Worm (Caenorhabditis elegans): Measurements from ENCODE around the gene F27C8.3.
"Not testable (repeated sequence)": the region's sequence is repeated elsewhere in the genome, so short reads cannot be mapped to it uniquely, and the experiment has no call there.

Gene F27C8.3

DNA sequence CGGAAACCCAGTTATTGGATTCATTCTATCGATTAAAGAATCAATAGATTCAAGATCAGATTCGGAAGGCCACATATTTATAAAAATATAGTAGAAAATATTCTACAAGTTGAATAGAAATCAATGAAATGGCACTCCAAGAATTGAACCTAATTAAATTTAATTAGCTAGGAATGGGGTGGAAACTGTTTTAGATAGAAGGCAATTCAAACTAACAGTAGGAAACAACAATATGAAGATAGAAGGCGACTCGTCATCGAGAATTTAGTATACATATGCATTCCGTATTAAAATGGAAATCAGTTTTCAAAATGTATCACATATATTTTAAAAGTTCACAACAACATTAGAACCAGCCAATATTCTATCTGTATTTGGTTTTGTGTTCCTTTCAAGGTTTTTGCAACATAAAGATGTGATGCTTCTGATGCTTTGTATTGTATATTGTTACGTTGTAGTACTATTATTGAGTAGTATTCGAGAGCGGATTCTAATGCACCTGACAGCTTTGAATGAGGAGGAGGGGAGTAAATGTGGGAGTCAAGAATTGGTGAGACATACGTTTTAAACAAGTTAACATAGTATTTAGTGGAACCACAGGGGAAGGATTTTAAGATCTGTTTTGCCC is at the start of gene F27C8.3, which contains the start of gene F27C8.2:
Gene F27C8.3, minus strand, starts transcription at position 101 of the 628 bp plus-strand sequence.
Gene F27C8.2, plus strand, starts transcription at position 578 of the 628 bp plus-strand sequence.
- not testable (repeated sequence) for TF ChIP-seq zag-1, elt-2, nhr-11 (tag; optimal IDR thresholded peaks at IDR 0.05)

DNA sequence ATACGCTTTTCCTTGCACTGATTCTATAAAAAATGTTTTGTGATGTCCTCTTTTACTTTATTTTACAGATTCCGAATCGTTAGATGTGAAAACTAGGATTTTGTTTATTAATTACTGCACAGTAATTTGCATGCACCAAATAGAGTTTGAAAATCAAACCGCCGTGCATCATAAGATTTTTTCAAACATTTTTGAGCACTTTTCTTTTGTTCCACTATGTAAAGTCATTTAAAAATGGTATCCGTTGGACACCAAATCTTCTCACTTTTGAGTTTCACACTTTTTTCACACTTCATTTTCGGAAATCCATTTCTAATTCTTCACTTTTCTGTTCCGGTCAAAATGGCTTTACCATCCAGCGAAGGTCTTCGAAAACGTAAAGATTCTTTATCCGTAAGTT is 47.5 kb upstream of the F27C8.3 start, which contains the start of gene degl-2:
Gene degl-2, plus strand, starts transcription at position 301 of the 400 bp plus-strand sequence.
- TF ChIP-seq sea-2 (GFP tag; optimal IDR thresholded peaks at IDR 0.05) = no peak

DNA sequence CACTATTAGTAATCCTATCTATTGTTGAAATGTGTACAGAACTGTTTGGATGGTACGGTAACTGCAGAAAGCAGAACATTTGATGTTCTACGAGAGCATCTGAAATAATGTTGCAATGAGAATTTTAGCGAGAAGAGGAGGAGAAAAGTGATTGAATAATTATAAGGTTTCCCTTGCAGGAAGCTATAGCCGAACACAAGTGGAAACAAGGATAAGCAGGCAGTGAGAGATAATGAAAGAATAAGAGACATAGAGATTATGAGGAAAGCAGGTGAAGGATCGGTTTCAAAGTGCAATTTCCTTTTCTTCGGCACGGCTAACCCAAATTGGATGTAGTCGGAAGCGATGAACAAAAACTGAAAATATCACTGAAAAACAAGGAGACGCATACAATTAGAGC is 46.2 kb upstream of the F27C8.3 start, which contains the start of gene del-2:
Gene del-2, minus strand, starts transcription at position 101 of the 400 bp plus-strand sequence.
- TF ChIP-seq unc-62 (GFP tag; optimal IDR thresholded peaks at IDR 0.05) (no peak), jun-1 (tag; optimal IDR thresholded peaks at IDR 0.05) (no peak), nfya-1 (tag; optimal IDR thresholded peaks at IDR 0.05; ENCODE audit: insufficient read depth) (no peak)

DNA sequence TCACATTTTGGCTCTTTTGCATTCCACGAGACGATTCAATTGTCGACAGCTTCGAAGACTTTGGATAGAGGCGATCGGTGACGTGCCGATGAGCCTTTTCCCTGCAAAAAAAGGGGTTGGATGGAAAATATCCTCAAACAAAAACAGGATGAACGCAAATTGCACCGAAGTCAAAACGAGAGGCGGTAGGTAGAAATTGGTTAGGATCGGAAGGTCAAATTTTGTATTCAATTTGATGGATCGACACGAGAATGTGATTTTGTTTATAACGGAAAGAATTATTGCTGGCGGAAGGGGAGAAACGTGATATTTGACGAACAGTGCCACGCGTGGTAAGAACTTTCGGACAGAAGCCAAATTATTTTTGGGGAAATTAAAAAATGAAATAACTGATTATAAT is 39.2 kb upstream of the F27C8.3 start, which contains the start of gene mca-1:
Gene mca-1, minus strand, starts transcription at position 101 of the 400 bp plus-strand sequence.
- no peak for TF ChIP-seq skn-1 (tag; optimal IDR thresholded peaks at IDR 0.05)
- TF ChIP-seq ztf-4 (tag; optimal IDR thresholded peaks at IDR 0.05) = no peak
- no peak for TF ChIP-seq lsy-12 (tag; optimal IDR thresholded peaks at IDR 0.05)
- TF ChIP-seq nhr-67 (tag; optimal IDR thresholded peaks at IDR 0.05) = no peak

DNA sequence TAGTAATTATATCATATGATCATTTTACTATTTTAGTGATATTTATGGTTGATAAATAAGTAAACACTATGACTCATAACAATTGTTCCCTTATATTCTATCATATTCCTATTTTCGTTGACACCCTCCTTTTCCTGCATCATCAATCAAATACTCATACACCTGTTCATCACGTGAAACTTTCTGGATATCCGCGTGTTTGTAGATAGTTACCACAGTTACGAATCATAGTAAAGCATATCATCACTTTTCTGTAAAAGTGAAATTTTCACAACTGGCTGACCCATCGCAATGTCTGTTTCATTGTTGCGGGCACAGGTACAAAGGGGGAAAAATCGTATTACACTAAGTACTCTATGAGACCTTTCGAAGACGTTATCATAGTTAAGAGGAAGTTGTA is 38.2 kb upstream of the F27C8.3 start:
- TF ChIP-seq elt-3 (tag; optimal IDR thresholded peaks at IDR 0.05) = peak in 1 of 3 experiments; percentile 2
- no peak for TF ChIP-seq lin-15B (tag; optimal IDR thresholded peaks at IDR 0.05)

DNA sequence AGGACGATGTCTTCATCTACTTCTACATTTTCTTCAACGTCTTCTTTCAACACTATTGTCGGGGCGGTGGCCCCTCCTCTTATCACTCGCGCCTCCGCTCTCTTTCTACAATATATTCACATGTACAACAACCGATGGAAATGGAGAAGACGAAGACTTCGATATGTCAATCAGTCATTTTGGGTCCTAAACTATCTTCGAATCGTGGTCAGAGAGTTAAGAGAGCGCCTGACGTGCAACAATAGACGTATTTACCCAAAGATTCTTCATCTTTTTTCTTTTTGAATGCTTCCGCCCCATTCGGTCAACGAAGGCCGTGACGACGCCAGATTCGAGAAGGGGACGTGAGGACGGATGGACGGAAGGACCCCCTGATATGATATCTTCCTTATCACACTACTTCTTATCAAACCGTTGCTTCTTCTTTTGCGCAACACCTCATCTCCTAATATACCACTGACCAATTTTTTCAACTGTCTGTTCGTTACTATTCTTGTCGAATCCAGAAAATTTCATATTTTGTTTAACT is 37.4 kb upstream of the F27C8.3 start:
- TF ChIP-seq nhr-23 (tag; optimal IDR thresholded peaks at IDR 0.05) = peak; percentile 51
- no peak for TF ChIP-seq nhr-237 (tag; optimal IDR thresholded peaks at IDR 0.05)
- TF ChIP-seq elt-3 (tag; optimal IDR thresholded peaks at IDR 0.05) = peak in 2 of 3 experiments; percentile 51 to 63
- no peak for TF ChIP-seq fos-1 (tag; optimal IDR thresholded peaks at IDR 0.05)
- TF ChIP-seq ceh-28 (tag; optimal IDR thresholded peaks at IDR 0.05) = no peak

ce11 chrIV:9632094-9632493 is 36.4 kb upstream of the F27C8.3 start:
- TF ChIP-seq mml-1 (tag; optimal IDR thresholded peaks at IDR 0.05) (no peak), egl-5 (tag; optimal IDR thresholded peaks at IDR 0.05) (no peak), lin-15B (tag; optimal IDR thresholded peaks at IDR 0.05) (no peak), aly-2 (tag; optimal IDR thresholded peaks at IDR 0.05) (no peak), fos-1 (tag; optimal IDR thresholded peaks at IDR 0.05) (no peak), unc-39 (tag; optimal IDR thresholded peaks at IDR 0.05) (no peak), nhr-28 (tag; optimal IDR thresholded peaks at IDR 0.05) (no peak), zag-1 (tag; optimal IDR thresholded peaks at IDR 0.05) (no peak), ztf-4 (tag; optimal IDR thresholded peaks at IDR 0.05) (no peak), snpc-4 (tag; optimal IDR thresholded peaks at IDR 0.05) (no peak), nhr-77 (tag; optimal IDR thresholded peaks at IDR 0.05) (no peak), elt-3 (tag; optimal IDR thresholded peaks at IDR 0.05) (no peak), pha-4 (tag; optimal IDR thresholded peaks at IDR 0.05) (no peak), fkh-2 (tag; optimal IDR thresholded peaks at IDR 0.05) (no peak), eor-1 (tag; optimal IDR thresholded peaks at IDR 0.05) (no peak), ama-1 (optimal IDR thresholded peaks at IDR 0.05) (no peak), ceh-82 (tag; optimal IDR thresholded peaks at IDR 0.05) (no peak), ZK546.5 (tag; optimal IDR thresholded peaks at IDR 0.05) (no peak), nhr-67 (tag; optimal IDR thresholded peaks at IDR 0.05) (no peak), fkh-10 (GFP tag; optimal IDR thresholded peaks at IDR 0.05) (no peak)

Data from whole organism, L3 larva.